Fruit fly (Drosophila melanogaster) whole organism, pupa: ENCODE results near the gene Ir94c.

Experiments
- CG32121 ChIP-seq: fragments of 200-800 bp; sonication (Bioruptor generic); IDR thresholded peaks from 2 replicates; pipeline ENCODE4 v1.3.6; 2022; ENCODE audit warnings: missing biosample characterization, missing genetic modification characterization
- Ets98B ChIP-seq: fragments of 200-800 bp; sonication (Bioruptor generic); IDR thresholded peaks from 2 replicates; pipeline ENCODE4 v1.3.6; 2022; ENCODE audit warnings: missing biosample characterization, missing genetic modification characterization
- Pif1B ChIP-seq: fragments of 200-800 bp; sonication (Bioruptor generic); optimal IDR thresholded peaks from 3 replicates; lab custom pipeline; 2016; ENCODE audit warnings: missing biosample characterization, missing genetic modification characterization

DNA sequence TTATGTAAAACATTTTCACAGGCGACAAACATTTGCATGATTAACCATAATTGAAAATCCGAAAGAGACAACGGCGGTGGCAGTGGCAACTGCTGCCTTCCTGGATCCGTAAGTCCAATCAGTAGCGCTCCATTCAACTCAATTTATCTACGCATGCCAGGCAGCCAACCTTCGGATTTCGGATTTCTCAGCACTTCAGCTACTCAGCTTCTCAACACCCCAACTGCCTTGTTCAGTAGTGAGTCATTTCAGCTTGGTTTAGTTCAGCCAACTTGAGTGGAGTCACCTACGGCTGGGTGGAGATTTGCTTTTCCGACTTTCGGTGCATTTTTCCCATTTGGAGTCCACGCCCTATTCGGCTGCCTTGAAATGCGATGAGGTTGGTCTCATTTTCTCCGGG lies 34.4 kb upstream of the Ir94c start:
- TF ChIP-seq Pif1B (GFP tag; lab: Kevin White, UChicago) (no peak), Ets98B (GFP tag; lab: Robert Waterston, UW) (no peak), CG32121 (GFP tag; lab: Robert Waterston, UW) (no peak)
